Worm (Caenorhabditis elegans) whole organism, early embryonic: ENCODE data around the gene W05E10.5.

ENCODE experiments used
- B0310.2 ChIP-seq: sonication (generic microtip); optimal IDR thresholded peaks from 2 replicates; lab custom pipeline; 2016; ENCODE audit warnings: mild to moderate bottlenecking, missing genetic modification characterization, missing compliant biosample characterization
- F13C5.2 ChIP-seq: sonication (generic microtip); optimal IDR thresholded peaks from 2 replicates; lab custom pipeline; 2017; ENCODE audit warnings: mild to moderate bottlenecking, missing genetic modification characterization, inconsistent platforms, missing compliant biosample characterization
- aly-1 ChIP-seq: sonication (generic microtip); optimal IDR thresholded peaks from 2 replicates; lab custom pipeline; 2016; ENCODE audit warnings: missing genetic modification characterization, missing compliant biosample characterization
- ama-1 ChIP-seq: fragments of 150-350 bp; optimal IDR thresholded peaks from 2 replicates; lab custom pipeline; 2014
- ceh-13 ChIP-seq: fragments of 200-800 bp; sonication (Bioruptor generic); optimal IDR thresholded peaks from 2 replicates; lab custom pipeline; 2018; ENCODE audit warnings: mild to moderate bottlenecking, missing genetic modification characterization, missing compliant biosample characterization
- ceh-36 ChIP-seq: sonication (generic microtip); optimal IDR thresholded peaks from 2 replicates; lab custom pipeline; 2016; ENCODE audit warnings: missing genetic modification characterization, inconsistent platforms, missing compliant biosample characterization
- ets-7 ChIP-seq: sonication (generic microtip); optimal IDR thresholded peaks from 2 replicates; lab custom pipeline; 2016; ENCODE audit warnings: missing genotype, missing genetic modification characterization, missing compliant biosample characterization
- flt-1 ChIP-seq: fragments of 200-800 bp; sonication (Bioruptor generic); IDR thresholded peaks from 2 replicates; pipeline ENCODE4 v1.3.6; 2022; ENCODE audit warnings: missing genetic modification characterization, missing compliant biosample characterization
- hmbx-1 ChIP-seq: sonication (generic microtip); optimal IDR thresholded peaks from 2 replicates; lab custom pipeline; 2016; ENCODE audit warnings: mild to moderate bottlenecking, missing genetic modification characterization, missing compliant biosample characterization
- hmg-4 ChIP-seq: fragments of 200-800 bp; sonication (Bioruptor generic); optimal IDR thresholded peaks from 2 replicates; lab custom pipeline; 2018; ENCODE audit warnings: mild to moderate bottlenecking, missing genetic modification characterization, missing compliant biosample characterization
- hnd-1 ChIP-seq: sonication (generic microtip); optimal IDR thresholded peaks from 2 replicates; lab custom pipeline; 2016; ENCODE audit warnings: missing genetic modification characterization, missing compliant biosample characterization
- pes-1 ChIP-seq: fragments of 200-800 bp; sonication (Bioruptor generic); IDR thresholded peaks from 2 replicates; pipeline ENCODE4 v1.3.6; 2022; ENCODE audit warnings: missing genetic modification reagents, missing genetic modification characterization, missing compliant biosample characterization
- scrt-1 ChIP-seq: fragments of 200-800 bp; sonication (Bioruptor generic); IDR thresholded peaks from 2 replicates; pipeline ENCODE4 v1.3.6; 2022; ENCODE audit warnings: missing genetic modification characterization, missing compliant biosample characterization
- sea-1 ChIP-seq: fragments of 200-800 bp; sonication (Bioruptor generic); conservative IDR thresholded peaks from 2 replicates; pipeline ENCODE4 v1.3.6; 2022; ENCODE audit warnings: missing genetic modification characterization, missing compliant biosample characterization
- tbx-11 ChIP-seq: fragments of 200-800 bp; sonication (Bioruptor generic); IDR thresholded peaks from 2 replicates; pipeline ENCODE4 v1.3.6; 2022; ENCODE audit warnings: missing genetic modification characterization, missing compliant biosample characterization
- tbx-37 ChIP-seq: fragments of 200-800 bp; sonication (Bioruptor generic); conservative IDR thresholded peaks from 2 replicates; pipeline ENCODE4 v1.3.6; 2022; ENCODE audit warnings: missing genetic modification reagents, missing genetic modification characterization, missing compliant biosample characterization
- tra-4 ChIP-seq: sonication (generic microtip); optimal IDR thresholded peaks from 2 replicates; lab custom pipeline; 2017; ENCODE audit warnings: missing genetic modification characterization, missing compliant biosample characterization

W05E10.5 gene

ce11 chrV:11653095-11653494 lies 42.4 kb downstream of the W05E10.5 start:
- TF ChIP-seq aly-1, result no peak
- TF ChIP-seq ama-1 (lab: Kevin White, UChicago), result no peak
- no peak for TF ChIP-seq scrt-1
- TF ChIP-seq ceh-13 (GFP tag; lab: Kevin White, UChicago), result no peak
- TF ChIP-seq hmbx-1 (tag; lab: Kevin White, UChicago), result no peak
- TF ChIP-seq flt-1, result no peak
- no peak for TF ChIP-seq tbx-37 (GFP tag; lab: Robert Waterston, UW)
- no peak for TF ChIP-seq tra-4
- TF ChIP-seq pes-1 (GFP tag; lab: Robert Waterston, UW), result no peak
- no peak for TF ChIP-seq F13C5.2 (tag; lab: Kevin White, UChicago)
- no peak for TF ChIP-seq ets-7
- no peak for TF ChIP-seq hmg-4
- no peak for TF ChIP-seq sea-1 (GFP tag; lab: Robert Waterston, UW)
- TF ChIP-seq tbx-11 (GFP tag; lab: Robert Waterston, UW), result no peak
- no peak for TF ChIP-seq B0310.2
- TF ChIP-seq ceh-36 (tag; lab: Kevin White, UChicago), result no peak
- no peak for TF ChIP-seq hnd-1 (tag; lab: Kevin White, UChicago)

ce11 chrV:11650720-11651119 lies 44.8 kb downstream of the W05E10.5 start, which contains the start of gene zip-10:
zip-10 (minus strand) TSS chrV:11650762.
- no peak for TF ChIP-seq ceh-36 (tag; lab: Kevin White, UChicago)
- TF ChIP-seq flt-1, result no peak
- no peak for TF ChIP-seq tra-4
- no peak for TF ChIP-seq tbx-11 (GFP tag; lab: Robert Waterston, UW)
- TF ChIP-seq pes-1 (GFP tag; lab: Robert Waterston, UW), result no peak
- no peak for TF ChIP-seq B0310.2
- no peak for TF ChIP-seq ets-7
- no peak for TF ChIP-seq tbx-37 (GFP tag; lab: Robert Waterston, UW)
- no peak for TF ChIP-seq hmbx-1 (tag; lab: Kevin White, UChicago)
- TF ChIP-seq ama-1 (lab: Kevin White, UChicago), result no peak
- no peak for TF ChIP-seq hmg-4
- no peak for TF ChIP-seq F13C5.2 (tag; lab: Kevin White, UChicago)
- no peak for TF ChIP-seq hnd-1 (tag; lab: Kevin White, UChicago)
- no peak for TF ChIP-seq aly-1
- no peak for TF ChIP-seq sea-1 (GFP tag; lab: Robert Waterston, UW)
- TF ChIP-seq scrt-1, result no peak
- no peak for TF ChIP-seq ceh-13 (GFP tag; lab: Kevin White, UChicago)

- TF ChIP-seq ama-1 (lab: Kevin White, UChicago), result no peak
- no peak for TF ChIP-seq ceh-36 (tag; lab: Kevin White, UChicago)
- TF ChIP-seq hmbx-1 (tag; lab: Kevin White, UChicago), result no peak
- TF ChIP-seq tra-4, result no peak
- TF ChIP-seq hmg-4, result no peak
- no peak for TF ChIP-seq flt-1
- TF ChIP-seq scrt-1, result no peak
- TF ChIP-seq tbx-37 (GFP tag; lab: Robert Waterston, UW), result no peak
- no peak for TF ChIP-seq ets-7
- no peak for TF ChIP-seq B0310.2
- no peak for TF ChIP-seq F13C5.2 (tag; lab: Kevin White, UChicago)
- no peak for TF ChIP-seq aly-1
- no peak for TF ChIP-seq pes-1 (GFP tag; lab: Robert Waterston, UW)
Observed at ce11 chrV:11649254-11649653, 46.2 kb downstream of the W05E10.5 start.

- no peak for TF ChIP-seq tbx-37 (GFP tag; lab: Robert Waterston, UW)
- no peak for TF ChIP-seq F13C5.2 (tag; lab: Kevin White, UChicago)
- TF ChIP-seq scrt-1, result no peak
- no peak for TF ChIP-seq tbx-11 (GFP tag; lab: Robert Waterston, UW)
- no peak for TF ChIP-seq B0310.2
- no peak for TF ChIP-seq ama-1 (lab: Kevin White, UChicago)
- no peak for TF ChIP-seq hmg-4
- no peak for TF ChIP-seq tra-4
- TF ChIP-seq ceh-36 (tag; lab: Kevin White, UChicago), result no peak
- no peak for TF ChIP-seq sea-1 (GFP tag; lab: Robert Waterston, UW)
Observed at ce11 chrV:11648435-11648834, 47.1 kb downstream of the W05E10.5 start.

DNA sequence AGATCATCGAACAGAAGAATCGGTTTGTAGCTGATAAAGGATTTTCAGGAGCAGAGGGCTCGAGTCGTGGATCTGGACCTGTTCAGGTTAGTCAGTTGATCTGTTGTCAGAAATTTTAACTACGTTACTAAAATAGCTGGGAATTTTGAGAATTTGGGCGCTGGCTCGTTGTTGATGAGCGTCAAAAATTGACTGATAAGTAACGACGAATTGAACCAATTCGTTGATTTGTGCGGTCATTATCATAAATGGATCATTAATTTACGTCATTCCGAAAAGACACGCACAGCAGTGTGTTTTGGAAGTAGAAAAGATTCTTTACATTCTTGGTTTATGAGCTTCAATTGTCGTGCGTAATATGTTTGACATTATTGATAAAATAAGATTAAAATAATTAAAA lies 47.7 kb downstream of the W05E10.5 start:
- TF ChIP-seq tbx-37 (GFP tag; lab: Robert Waterston, UW) (no peak), ceh-36 (tag; lab: Kevin White, UChicago) (no peak), scrt-1 (no peak), flt-1 (no peak), F13C5.2 (tag; lab: Kevin White, UChicago) (no peak), hmbx-1 (tag; lab: Kevin White, UChicago) (no peak), pes-1 (GFP tag; lab: Robert Waterston, UW) (no peak), tbx-11 (GFP tag; lab: Robert Waterston, UW) (no peak), tra-4 (no peak), ceh-13 (GFP tag; lab: Kevin White, UChicago) (no peak), sea-1 (GFP tag; lab: Robert Waterston, UW) (no peak), hnd-1 (tag; lab: Kevin White, UChicago) (no peak), ama-1 (lab: Kevin White, UChicago) (no peak)

ce11 chrV:11645244-11645643 lies 50.3 kb downstream of the W05E10.5 start, which contains the start of gene skp-1:
skp-1 (plus strand) TSS chrV:11645481.
- TF ChIP-seq ceh-36 (tag; lab: Kevin White, UChicago), result no peak

DNA sequence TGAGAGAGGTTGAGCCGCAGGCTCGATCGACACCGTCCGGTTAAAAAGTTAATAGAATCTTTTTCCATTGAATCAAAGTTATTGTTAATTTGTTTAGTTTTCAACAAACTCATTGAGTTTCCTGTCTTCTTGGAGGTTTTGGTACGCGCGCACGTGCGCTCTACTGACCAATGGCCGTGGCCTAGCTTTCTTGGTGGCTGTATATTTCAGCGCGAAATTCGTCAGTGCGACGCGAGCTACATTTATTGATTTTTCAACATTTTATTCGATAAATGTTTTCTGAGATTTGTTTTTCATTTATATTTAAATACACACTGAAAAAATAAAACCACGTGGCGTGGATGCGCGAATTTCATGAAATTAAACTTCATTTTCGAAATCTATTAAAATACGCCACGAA lies 51.3 kb downstream of the W05E10.5 start, which contains the start of gene bir-1:
TSS of gene bir-1 (plus strand) at position 312 of the 400 bp plus-strand sequence.
- TF ChIP-seq hmbx-1 (tag; lab: Kevin White, UChicago) (no peak), ama-1 (lab: Kevin White, UChicago) (no peak), scrt-1 (no peak), tbx-37 (GFP tag; lab: Robert Waterston, UW) (peak; percentile 77), pes-1 (GFP tag; lab: Robert Waterston, UW) (0 out of 2 replicates have a peak, but pooled peaks have one; percentile 48), F13C5.2 (tag; lab: Kevin White, UChicago) (no peak)
